Worm (Caenorhabditis elegans) whole organism, L4 larva: ENCODE measurements around the gene trap-4.
"Not testable (repeated sequence)": the region's sequence is repeated elsewhere in the genome, so short reads cannot be mapped to it uniquely, and the experiment has no call there.

ENCODE experiments used
- D1046.2 ChIP-seq: fragments of 200-800 bp; sonication (Bioruptor generic); IDR thresholded peaks from 2 replicates; pipeline ENCODE4 v1.3.6; 2022; ENCODE audit warnings: missing genetic modification characterization, missing compliant biosample characterization
- F10B5.3 ChIP-seq: sonication (generic microtip); optimal IDR thresholded peaks from 2 replicates; lab custom pipeline; 2016; ENCODE audit warnings: mild to moderate bottlenecking, missing genetic modification characterization, missing compliant biosample characterization
- F26F4.8 ChIP-seq: fragments of 200-800 bp; sonication (Bioruptor generic); conservative IDR thresholded peaks from 2 replicates; pipeline ENCODE4 v1.3.6; 2022; ENCODE audit warnings: missing genetic modification characterization, missing compliant biosample characterization
- F49E8.2 ChIP-seq: sonication (generic microtip); optimal IDR thresholded peaks from 2 replicates; lab custom pipeline; 2016; ENCODE audit warnings: missing compliant biosample characterization, mild to moderate bottlenecking, missing genetic modification characterization, borderline replicate concordance
- T20F7.1 ChIP-seq: fragments of 200-800 bp; sonication (Bioruptor generic); optimal IDR thresholded peaks from 2 replicates; lab custom pipeline; 2018; ENCODE audit warnings: mild to moderate bottlenecking, missing genetic modification characterization, missing compliant biosample characterization
- aha-1 ChIP-seq: fragments of 150-350 bp; peaks from one replicate; lab custom pipeline; 2014; ENCODE audit warnings: missing biosample characterization, missing genetic modification characterization
- ama-1 ChIP-seq: fragments of 150-350 bp; optimal IDR thresholded peaks from 2 replicates; lab custom pipeline; 2014; ENCODE audit warnings: inconsistent platforms, mixed read lengths
- arid-1 ChIP-seq: fragments of 200-800 bp; sonication (Bioruptor generic); conservative IDR thresholded peaks from 2 replicates; pipeline ENCODE4 v1.3.6; 2022; ENCODE audit warnings: missing genetic modification reagents, missing genetic modification characterization, missing compliant biosample characterization
- ceh-44 ChIP-seq: fragments of 200-800 bp; sonication (Bioruptor generic); IDR thresholded peaks from 2 replicates; pipeline ENCODE4 v1.3.6; 2022; ENCODE audit warnings: missing genetic modification reagents, missing genetic modification characterization, missing compliant biosample characterization
- ceh-62 ChIP-seq: sonication (generic microtip); optimal IDR thresholded peaks from 2 replicates; lab custom pipeline; 2017; ENCODE audit warnings: missing biosample characterization, missing genetic modification characterization
- daf-19 ChIP-seq: fragments of 200-800 bp; sonication (Bioruptor generic); conservative IDR thresholded peaks from 2 replicates; pipeline ENCODE4 v1.3.6; 2022; ENCODE audit warnings: missing genetic modification characterization, missing compliant biosample characterization
- dmd-6 ChIP-seq: fragments of 200-800 bp; sonication (Bioruptor generic); IDR thresholded peaks from 2 replicates; pipeline ENCODE4 v1.3.6; 2022; ENCODE audit warnings: missing genetic modification reagents, missing genetic modification characterization, missing compliant biosample characterization
- dpl-1 ChIP-seq: fragments of 150-350 bp; optimal IDR thresholded peaks from 2 replicates; lab custom pipeline; 2014; ENCODE audit warnings: missing biosample characterization, missing genetic modification reagents, missing genetic modification characterization
- egl-27 ChIP-seq: sonication (generic microtip); optimal IDR thresholded peaks from 3 replicates; lab custom pipeline; 2017; ENCODE audit warnings: missing biosample characterization, missing genetic modification reagents, missing genetic modification characterization
- egl-43 ChIP-seq: fragments of 200-800 bp; sonication (Bioruptor generic); IDR thresholded peaks from 2 replicates; pipeline ENCODE4 v1.3.6; 2022; ENCODE audit warnings: missing genetic modification reagents, missing genetic modification characterization, missing compliant biosample characterization
- fkh-10 ChIP-seq: fragments of 150-350 bp; optimal IDR thresholded peaks from 2 replicates; lab custom pipeline; 2014; ENCODE audit warnings: missing biosample characterization, missing genetic modification reagents, missing genetic modification characterization
- fos-1 ChIP-seq: fragments of 150-350 bp; optimal IDR thresholded peaks from 2 replicates; lab custom pipeline; 2014; ENCODE audit warnings: missing biosample characterization, missing genetic modification characterization
- hlh-11 ChIP-seq: fragments of 200-800 bp; sonication (Bioruptor generic); optimal IDR thresholded peaks from 2 replicates; lab custom pipeline; 2018; ENCODE audit warnings: mild to moderate bottlenecking, missing genetic modification characterization, missing compliant biosample characterization
- hmg-1.1 ChIP-seq: fragments of 200-800 bp; sonication (Bioruptor generic); IDR thresholded peaks from 2 replicates; pipeline ENCODE4 v1.3.6; 2022; ENCODE audit warnings: missing genetic modification reagents, missing genetic modification characterization, missing compliant biosample characterization
- lin-13 ChIP-seq: fragments of 150-350 bp; optimal IDR thresholded peaks from 2 replicates; lab custom pipeline; 2014; ENCODE audit warnings: missing biosample characterization, missing genetic modification reagents, missing genetic modification characterization
- lin-38 ChIP-seq: fragments of 200-800 bp; sonication (Bioruptor generic); IDR thresholded peaks from 2 replicates; pipeline ENCODE4 v1.3.6; 2022; ENCODE audit warnings: missing genetic modification reagents, missing genetic modification characterization, missing compliant biosample characterization
- lin-39 ChIP-seq: fragments of 150-350 bp; optimal IDR thresholded peaks from 2 replicates; lab custom pipeline; 2014; ENCODE audit warnings: missing biosample characterization, missing genetic modification reagents, missing genetic modification characterization
- lsy-2 ChIP-seq, 2 experiments: fragments of 150-350 bp in 1 of 2; sonication (generic microtip) in 1 of 2; optimal IDR thresholded peaks; 2 replicates each; lab custom pipeline; 2014 to 2017; ENCODE audit warnings: missing biosample characterization in 2 of 2, missing genetic modification characterization in 2 of 2
- madf-5 ChIP-seq, 2 experiments: fragments of 200-800 bp; sonication (Bioruptor generic); IDR thresholded peaks; 2 replicates each; pipeline ENCODE4 v1.3.6; 2022; ENCODE audit warnings: missing compliant biosample characterization in 2 of 2, missing genetic modification characterization in 2 of 2
- madf-9 ChIP-seq: fragments of 200-800 bp; sonication (Bioruptor generic); conservative IDR thresholded peaks from 2 replicates; pipeline ENCODE4 v1.3.6; 2022; ENCODE audit warnings: missing genetic modification reagents, missing genetic modification characterization, missing compliant biosample characterization
- mdt-29 ChIP-seq: fragments of 200-800 bp; sonication (Bioruptor generic); IDR thresholded peaks from 2 replicates; pipeline ENCODE4 v1.3.6; 2022; ENCODE audit warnings: missing genetic modification reagents, missing genetic modification characterization, missing compliant biosample characterization
- mep-1 ChIP-seq: fragments of 150-350 bp; sonication (generic microtip); optimal IDR thresholded peaks from 3 replicates; lab custom pipeline; 2014; ENCODE audit warnings: missing biosample characterization, missing genetic modification characterization
- nhr-28 ChIP-seq: fragments of 150-350 bp; optimal IDR thresholded peaks from 2 replicates; lab custom pipeline; 2014; ENCODE audit warnings: missing biosample characterization, missing genetic modification characterization
- nhr-41 ChIP-seq: fragments of 200-800 bp; sonication (Bioruptor generic); IDR thresholded peaks from 2 replicates; pipeline ENCODE4 v1.3.6; 2022; ENCODE audit warnings: missing genetic modification reagents, missing genetic modification characterization, missing compliant biosample characterization
- nhr-76 ChIP-seq: fragments of 150-350 bp; optimal IDR thresholded peaks from 2 replicates; lab custom pipeline; 2014; ENCODE audit warnings: missing biosample characterization, missing genetic modification characterization
- pha-4 ChIP-seq, 2 experiments: fragments of 150-350 bp in 1 of 2; fragments of 200-800 bp in 1 of 2; sonication (Bioruptor generic) in 1 of 2; IDR thresholded peaks in 1 of 2; optimal IDR thresholded peaks in 1 of 2; 2 replicates each; pipeline versions ENCODE4 v1.3.6 to Lab custom; 2014 to 2022; ENCODE audit warnings: missing genetic modification characterization in 2 of 2, missing genetic modification reagents in 2 of 2, missing biosample characterization in 1 of 2, missing compliant biosample characterization in 1 of 2
- set-16 ChIP-seq: fragments of 200-800 bp; sonication (Bioruptor generic); IDR thresholded peaks from 2 replicates; pipeline ENCODE4 v1.3.6; 2022; ENCODE audit warnings: missing genetic modification reagents, missing genetic modification characterization, missing compliant biosample characterization
- snpc-1.2 ChIP-seq: fragments of 200-800 bp; sonication (Bioruptor generic); IDR thresholded peaks from 2 replicates; pipeline ENCODE4 v1.3.6; 2022; ENCODE audit warnings: missing genetic modification reagents, missing genetic modification characterization, missing compliant biosample characterization
- vab-7 ChIP-seq: fragments of 200-800 bp; sonication (Bioruptor generic); IDR thresholded peaks from 2 replicates; pipeline ENCODE4 v1.3.6; 2022; ENCODE audit warnings: missing genetic modification reagents, missing genetic modification characterization, missing compliant biosample characterization
- zag-1 ChIP-seq: fragments of 150-350 bp; optimal IDR thresholded peaks from 2 replicates; lab custom pipeline; 2014; ENCODE audit warnings: missing biosample characterization, missing genetic modification characterization
- zfp-3 ChIP-seq: fragments of 200-800 bp; sonication (Bioruptor generic); conservative IDR thresholded peaks from 2 replicates; pipeline ENCODE4 v1.3.6; 2022; ENCODE audit warnings: missing genetic modification reagents, missing genetic modification characterization, missing compliant biosample characterization
- zip-11 ChIP-seq: fragments of 200-800 bp; sonication (Bioruptor generic); IDR thresholded peaks from 2 replicates; pipeline ENCODE4 v1.3.6; 2022; ENCODE audit warnings: missing genetic modification characterization, missing compliant biosample characterization
- ztf-11 ChIP-seq: fragments of 150-350 bp; optimal IDR thresholded peaks from 2 replicates; lab custom pipeline; 2014; ENCODE audit warnings: missing biosample characterization, missing genetic modification characterization

The trap-4 gene

DNA sequence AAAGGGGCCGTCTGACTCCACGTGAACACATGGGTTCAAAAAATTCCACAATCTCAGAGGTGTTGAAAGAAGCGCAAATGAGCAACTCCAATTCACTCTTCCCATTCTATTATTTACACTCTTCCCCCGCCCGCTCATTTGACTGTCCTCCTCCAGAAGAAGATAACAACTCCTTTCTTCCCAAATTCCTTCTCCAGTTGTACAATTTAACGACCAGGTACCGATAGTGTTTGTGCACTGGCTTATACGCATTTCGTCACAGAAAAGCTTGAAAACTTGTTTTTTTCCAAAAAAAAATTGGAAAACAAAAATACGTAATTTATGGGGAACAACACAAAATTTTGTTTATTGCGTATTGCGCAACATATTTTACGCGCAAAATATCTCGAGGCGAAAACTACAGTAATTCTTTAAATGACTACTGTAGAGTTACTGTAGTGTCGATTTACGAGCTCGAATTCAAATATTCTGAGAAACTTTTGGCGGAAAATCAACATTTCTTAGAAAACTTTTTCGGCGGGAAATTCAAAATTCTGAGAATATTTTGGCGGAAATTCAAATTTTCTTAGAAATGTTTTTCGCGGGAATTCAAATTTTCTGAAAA is 28.8 kb downstream of the trap-4 start (continued):
- TF ChIP-seq fos-1 (no peak), lin-39 (tag; lab: Kevin White, UChicago) (no peak), egl-27 (tag; lab: Kevin White, UChicago) (no peak), nhr-76 (tag; lab: Kevin White, UChicago) (no peak), daf-19 (no peak), D1046.2 (GFP tag; lab: Robert Waterston, UW) (no peak), zag-1 (no peak), hlh-11 (tag; lab: Kevin White, UChicago) (peak; percentile 1), madf-5 (GFP tag; IDR thresholded peaks at IDR 0.05; lab: Robert Waterston, UW) (no peak), fkh-10 (GFP tag; lab: Kevin White, UChicago) (no peak), zip-11 (GFP tag; lab: Robert Waterston, UW) (no peak), dpl-1 (GFP tag; lab: Kevin White, UChicago) (no peak)

DNA sequence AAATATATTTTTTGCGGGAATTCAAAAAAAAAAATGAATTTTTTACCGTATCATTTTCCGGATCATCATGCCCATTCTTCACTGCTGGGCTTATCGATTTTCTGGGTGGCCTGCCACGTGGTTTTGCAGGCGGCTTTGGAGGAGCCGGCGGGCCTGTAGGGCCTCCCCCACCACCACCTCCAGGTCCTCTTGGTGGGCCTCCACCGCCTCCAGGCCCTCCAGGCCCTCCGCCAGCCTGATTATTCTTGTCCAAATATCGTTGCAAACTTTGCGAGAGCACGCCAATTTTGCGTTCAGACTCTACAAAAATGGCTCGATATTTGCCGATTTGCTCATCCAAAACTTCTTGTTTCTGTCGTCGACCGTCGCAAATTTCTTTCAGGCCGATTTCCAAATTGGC is 30.6 kb downstream of the trap-4 start:
- TF ChIP-seq nhr-28 (no peak), F26F4.8 (GFP tag; lab: Robert Waterston, UW) (no peak), set-16 (GFP tag; lab: Robert Waterston, UW) (peak; percentile 92)

DNA sequence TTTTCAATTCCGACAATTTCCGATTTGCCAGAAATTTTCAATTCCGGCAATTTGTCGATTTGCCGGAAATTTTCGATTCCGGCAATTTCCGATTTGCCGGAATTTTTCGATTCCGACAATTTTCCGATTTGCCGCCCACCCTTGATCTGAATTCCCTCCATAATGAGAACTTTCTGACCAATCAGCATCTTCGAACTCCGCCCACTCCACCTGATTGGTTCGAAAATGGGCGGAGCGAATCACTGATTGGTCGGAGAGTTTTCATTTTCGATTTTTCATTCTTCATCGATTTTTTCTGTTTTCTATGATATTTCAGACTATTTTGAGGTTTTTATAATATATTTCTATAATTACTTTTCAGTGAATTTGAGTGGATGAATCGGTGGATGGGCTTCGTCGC is 33.6 kb downstream of the trap-4 start:
- TF ChIP-seq dmd-6 (no peak), ama-1 (lab: Kevin White, UChicago) (no peak), ztf-11 (no peak), mdt-29 (GFP tag; lab: Robert Waterston, UW) (no peak), aha-1 (tag; lab: Kevin White, UChicago) (no peak), T20F7.1 (GFP tag; lab: Kevin White, UChicago) (no peak), mep-1 (tag; lab: Kevin White, UChicago) (no peak), F49E8.2 (no peak), zfp-3 (no peak), ceh-62 (no peak), lin-13 (GFP tag; lab: Kevin White, UChicago) (no peak), lsy-2 (tag; optimal IDR thresholded peaks at IDR 0.05; lab: Kevin White, UChicago) (no peak), zip-11 (GFP tag; lab: Robert Waterston, UW) (no peak), F10B5.3 (tag; lab: Kevin White, UChicago) (no peak)

DNA sequence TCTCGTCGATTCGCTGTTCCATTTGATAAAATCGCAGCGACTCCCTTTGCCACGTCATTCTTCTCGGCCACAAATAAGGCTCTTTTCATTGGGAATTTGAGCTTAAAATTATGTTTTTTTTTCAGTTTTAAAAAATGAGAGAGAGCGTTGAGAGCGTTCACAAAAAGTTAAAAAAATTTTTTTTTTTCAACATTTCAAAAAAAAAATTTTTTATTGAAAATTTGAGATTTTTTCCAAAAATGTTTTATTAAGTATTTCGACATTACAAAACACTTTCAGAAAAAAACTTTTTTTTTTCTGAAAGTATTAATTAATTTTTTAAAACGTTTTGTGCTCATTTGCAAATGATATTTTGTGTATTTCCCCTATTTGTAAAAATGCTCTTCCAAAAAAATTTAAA is 39.5 kb downstream of the trap-4 start, which contains the start of gene top-3:
top-3 (minus strand) TSS at position 101 of the 400 bp plus-strand sequence.
- TF ChIP-seq nhr-41, result no peak
- no peak for TF ChIP-seq nhr-76 (tag; lab: Kevin White, UChicago)

DNA sequence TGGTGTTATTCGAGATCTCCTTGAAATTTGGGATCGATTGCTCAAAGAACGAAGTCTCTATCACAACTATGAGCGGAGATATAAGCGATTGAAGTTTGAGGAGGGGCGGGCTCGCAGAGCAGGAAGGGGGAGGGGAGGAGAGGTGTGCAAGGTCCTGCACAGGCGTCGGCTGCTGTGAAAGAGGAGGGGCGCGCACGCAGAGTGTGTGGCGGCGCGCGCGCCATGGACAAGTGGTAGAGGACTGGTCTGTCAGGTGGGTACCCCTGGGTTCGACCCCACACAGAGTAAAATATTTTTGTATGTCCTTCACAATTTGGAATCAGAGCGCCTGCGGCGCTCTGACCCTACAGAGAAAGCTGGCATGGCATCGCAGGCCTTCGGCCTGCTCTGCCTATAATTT is 46.5 kb downstream of the trap-4 start:
- TF ChIP-seq hmg-1.1, result peak; percentile 59
- peak; percentile 9; the same call in 1 of the 2 replicates for TF ChIP-seq pha-4 (GFP tag; IDR thresholded peaks at IDR 0.05; lab: Robert Waterston, UW)
- not testable (repeated sequence) for TF ChIP-seq pha-4 (tag; optimal IDR thresholded peaks at IDR 0.05; lab: Kevin White, UChicago)
- TF ChIP-seq ceh-44 (GFP tag; lab: Robert Waterston, UW), result 0 out of 2 replicates have a peak, but pooled peaks have one; percentile 52
- TF ChIP-seq arid-1 (GFP tag; lab: Robert Waterston, UW), result 0 out of 2 replicates have a peak, but pooled peaks have one; percentile 30
- peak; percentile 35; the same call in 1 of the 2 replicates for TF ChIP-seq madf-9 (GFP tag; lab: Robert Waterston, UW)
- peak; percentile 10; the same call in 1 of the 2 replicates for TF ChIP-seq dmd-6
- TF ChIP-seq set-16 (GFP tag; lab: Robert Waterston, UW), result peak; percentile 97
- TF ChIP-seq egl-43 (GFP tag; lab: Robert Waterston, UW), result 0 out of 2 replicates have a peak, but pooled peaks have one; percentile 12
- 0 out of 2 replicates have a peak, but pooled peaks have one; percentile 20 for TF ChIP-seq vab-7 (GFP tag; lab: Robert Waterston, UW)
- TF ChIP-seq lin-38, result peak; percentile 66
- TF ChIP-seq snpc-1.2 (GFP tag; lab: Robert Waterston, UW), result peak; percentile 61; the same call in 1 of the 2 replicates
